Worm (Caenorhabditis elegans) whole organism, late embryonic: Measurements from ENCODE around the gene F20D1.22.

Experiments used
- F13H6.1 ChIP-seq: sonication (generic microtip); optimal IDR thresholded peaks from 2 replicates; lab custom pipeline; 2016; ENCODE audit warnings: missing genetic modification characterization, missing compliant biosample characterization
- K02D7.2 ChIP-seq: sonication (generic microtip); optimal IDR thresholded peaks from 2 replicates; lab custom pipeline; 2017; ENCODE audit warnings: mild to moderate bottlenecking, missing genetic modification characterization, missing compliant biosample characterization
- Y22D7AL.16 ChIP-seq: sonication (generic microtip); optimal IDR thresholded peaks from 2 replicates; lab custom pipeline; 2016; ENCODE audit warnings: missing genetic modification characterization, missing compliant biosample characterization
- ceh-2 ChIP-seq: sonication (generic microtip); optimal IDR thresholded peaks from 2 replicates; lab custom pipeline; 2016; ENCODE audit warnings: missing genotype, missing genetic modification characterization, missing compliant biosample characterization
- ceh-22 ChIP-seq: sonication (generic microtip); optimal IDR thresholded peaks from 2 replicates; lab custom pipeline; 2017; ENCODE audit warnings: missing biosample characterization, missing genetic modification characterization
- ceh-24 ChIP-seq: sonication (generic microtip); optimal IDR thresholded peaks from 2 replicates; lab custom pipeline; 2016; ENCODE audit warnings: mild to moderate bottlenecking, missing genetic modification characterization, missing compliant biosample characterization
- ceh-45 ChIP-seq: fragments of 200-800 bp; sonication (Bioruptor generic); IDR thresholded peaks from 2 replicates; pipeline ENCODE4 v1.3.6; 2022; ENCODE audit warnings: missing genetic modification reagents, missing genetic modification characterization, missing compliant biosample characterization
- ceh-48 ChIP-seq: sonication (generic microtip); optimal IDR thresholded peaks from 2 replicates; lab custom pipeline; 2016; ENCODE audit warnings: missing genetic modification characterization, inconsistent platforms, missing compliant biosample characterization
- ceh-9 ChIP-seq: sonication (generic microtip); optimal IDR thresholded peaks from 2 replicates; lab custom pipeline; 2016; ENCODE audit warnings: mild to moderate bottlenecking, missing genetic modification characterization, inconsistent platforms, missing compliant biosample characterization
- che-1 ChIP-seq: sonication (generic microtip); optimal IDR thresholded peaks from 2 replicates; lab custom pipeline; 2016; ENCODE audit warnings: mild to moderate bottlenecking, missing genetic modification characterization, missing compliant biosample characterization
- dmd-4 ChIP-seq: sonication (generic microtip); optimal IDR thresholded peaks from 2 replicates; lab custom pipeline; 2016; ENCODE audit warnings: borderline replicate concordance, missing genetic modification characterization, missing compliant biosample characterization
- elt-2 ChIP-seq: sonication (generic microtip); optimal IDR thresholded peaks from 2 replicates; lab custom pipeline; 2016; ENCODE audit warnings: missing genetic modification reagents, missing genetic modification characterization, missing compliant biosample characterization
- fkh-10 ChIP-seq: fragments of 150-350 bp; optimal IDR thresholded peaks from 2 replicates; lab custom pipeline; 2014; ENCODE audit warnings: missing biosample characterization, missing genetic modification reagents, missing genetic modification characterization
- fkh-6 ChIP-seq: sonication (generic microtip); optimal IDR thresholded peaks from 2 replicates; lab custom pipeline; 2016; ENCODE audit warnings: missing genetic modification characterization, missing compliant biosample characterization
- hlh-15 ChIP-seq: sonication (generic microtip); optimal IDR thresholded peaks from 2 replicates; lab custom pipeline; 2016; ENCODE audit warnings: missing genetic modification characterization, missing compliant biosample characterization
- lim-6 ChIP-seq: sonication (generic microtip); optimal IDR thresholded peaks from 2 replicates; lab custom pipeline; 2016; ENCODE audit warnings: missing genetic modification characterization, missing compliant biosample characterization
- lin-11 ChIP-seq: fragments of 200-800 bp; sonication (Bioruptor generic); optimal IDR thresholded peaks from 2 replicates; lab custom pipeline; 2018; ENCODE audit warnings: mild to moderate bottlenecking, missing genetic modification characterization, missing compliant biosample characterization
- madf-2 ChIP-seq: sonication (generic microtip); optimal IDR thresholded peaks from 2 replicates; lab custom pipeline; 2017; ENCODE audit warnings: missing genetic modification characterization, missing compliant biosample characterization
- nhr-232 ChIP-seq: sonication (generic microtip); optimal IDR thresholded peaks from 2 replicates; lab custom pipeline; 2016; ENCODE audit warnings: missing genetic modification characterization, missing compliant biosample characterization
- odd-2 ChIP-seq: sonication (generic microtip); optimal IDR thresholded peaks from 2 replicates; lab custom pipeline; 2017; ENCODE audit warnings: antibody characterized with exemption, mild to moderate bottlenecking, missing genetic modification characterization, missing compliant biosample characterization
- pag-3 ChIP-seq: sonication (generic microtip); optimal IDR thresholded peaks from 2 replicates; lab custom pipeline; 2016; ENCODE audit warnings: missing compliant biosample characterization, missing genetic modification characterization, borderline replicate concordance
- pat-9 ChIP-seq: fragments of 200-800 bp; sonication (Bioruptor generic); optimal IDR thresholded peaks from 2 replicates; lab custom pipeline; 2018; ENCODE audit warnings: mild to moderate bottlenecking, missing genetic modification characterization, moderate library complexity, missing compliant biosample characterization
- pax-1 ChIP-seq: fragments of 150-350 bp; optimal IDR thresholded peaks from 2 replicates; lab custom pipeline; 2014; ENCODE audit warnings: missing biosample characterization, missing genetic modification characterization
- pqm-1 ChIP-seq: sonication (generic microtip); optimal IDR thresholded peaks from 2 replicates; lab custom pipeline; 2016; ENCODE audit warnings: missing genetic modification characterization, missing compliant biosample characterization
- rnt-1 ChIP-seq: sonication (generic microtip); optimal IDR thresholded peaks from 2 replicates; lab custom pipeline; 2016; ENCODE audit warnings: missing genetic modification characterization, missing compliant biosample characterization
- sox-4 ChIP-seq: sonication (generic microtip); optimal IDR thresholded peaks from 2 replicates; lab custom pipeline; 2017; ENCODE audit warnings: mild to moderate bottlenecking, missing genetic modification characterization, inconsistent platforms, missing compliant biosample characterization
- syd-9 ChIP-seq: sonication (generic microtip); optimal IDR thresholded peaks from 2 replicates; lab custom pipeline; 2016; ENCODE audit warnings: mild to moderate bottlenecking, missing genetic modification characterization, moderate library complexity, missing compliant biosample characterization
- unc-3 ChIP-seq, 2 experiments: fragments of 200-800 bp in 1 of 2; sonication (Bioruptor generic) in 1 of 2; sonication (generic microtip) in 1 of 2; conservative IDR thresholded peaks in 1 of 2; optimal IDR thresholded peaks in 1 of 2; 2 replicates each; pipeline versions ENCODE4 v1.3.6 to Lab custom; 2016 to 2022; ENCODE audit warnings: missing compliant biosample characterization in 2 of 2, missing genetic modification characterization in 2 of 2, missing genetic modification reagents in 1 of 2
- unc-42 ChIP-seq: sonication (generic microtip); optimal IDR thresholded peaks from 2 replicates; lab custom pipeline; 2016; ENCODE audit warnings: missing genotype, missing genetic modification characterization, missing compliant biosample characterization
- unc-55 ChIP-seq: sonication (generic microtip); optimal IDR thresholded peaks from 2 replicates; lab custom pipeline; 2017; ENCODE audit warnings: missing biosample characterization, missing genetic modification reagents, missing genetic modification characterization
- unc-86 ChIP-seq: sonication (generic microtip); optimal IDR thresholded peaks from 2 replicates; lab custom pipeline; 2016; ENCODE audit warnings: missing genetic modification characterization, missing compliant biosample characterization

The F20D1.22 gene

DNA sequence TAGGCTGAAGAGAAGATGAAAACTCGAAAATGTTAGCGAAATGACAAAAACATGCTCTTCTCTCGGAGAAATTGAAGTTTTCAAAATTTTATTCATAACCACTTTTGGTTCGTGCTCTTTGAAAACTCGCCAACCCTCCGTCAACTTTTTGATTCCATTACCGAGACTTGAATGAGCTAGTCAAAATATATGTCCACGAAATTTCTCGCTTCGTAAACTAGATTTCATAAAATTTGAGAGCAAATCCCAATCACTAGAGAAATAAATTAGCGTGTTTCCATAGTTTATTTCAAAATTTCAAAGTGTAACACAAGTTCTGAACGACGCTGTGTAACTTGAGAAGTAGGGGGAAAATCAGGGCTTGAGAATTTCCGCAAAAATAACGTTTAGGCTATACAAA, 27.1 kb downstream of the F20D1.22 start:
- TF ChIP-seq nhr-232 (tag; lab: Kevin White, UChicago) (no peak), hlh-15 (tag; lab: Kevin White, UChicago) (no peak), K02D7.2 (tag; lab: Kevin White, UChicago) (no peak), unc-42 (tag; lab: Kevin White, UChicago) (peak; percentile 71), sox-4 (tag; lab: Kevin White, UChicago) (no peak), syd-9 (tag; lab: Kevin White, UChicago) (no peak), elt-2 (tag; lab: Kevin White, UChicago) (no peak), Y22D7AL.16 (tag; lab: Kevin White, UChicago) (no peak)
- TF ChIP-seq, all 69 proteins: peak for 1

DNA sequence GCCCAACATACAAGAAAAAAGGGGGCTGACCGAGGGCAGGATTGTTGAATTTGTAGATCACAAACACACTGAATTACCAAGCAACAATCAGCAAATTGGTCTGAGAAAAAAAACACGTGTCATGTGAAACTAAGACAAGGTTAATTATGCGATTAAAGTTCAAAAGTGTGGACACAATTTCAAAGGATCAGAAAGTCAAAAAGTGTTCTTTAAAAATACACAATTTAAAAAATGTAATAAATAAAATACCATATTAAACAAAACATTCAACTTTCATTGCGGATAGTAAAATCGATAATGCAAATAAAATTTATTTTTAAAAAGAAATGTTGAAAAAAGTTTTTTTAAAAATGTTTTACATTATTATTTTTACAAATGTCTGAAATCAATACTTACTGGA, 32.5 kb downstream of the F20D1.22 start, which contains the start of gene cutl-3:
TSS of gene cutl-3 (minus strand) at position 101 of the 400 bp plus-strand sequence.
- TF ChIP-seq fkh-10, result no peak
- TF ChIP-seq F13H6.1 (tag; lab: Kevin White, UChicago), result no peak
- no peak for TF ChIP-seq ceh-22 (tag; lab: Kevin White, UChicago)
- no peak for TF ChIP-seq elt-2 (tag; lab: Kevin White, UChicago)
- TF ChIP-seq ceh-2 (tag; lab: Kevin White, UChicago), result no peak
- TF ChIP-seq pat-9 (tag; lab: Kevin White, UChicago), result no peak
- no peak for TF ChIP-seq unc-55 (GFP tag; lab: Kevin White, UChicago)
- no peak for TF ChIP-seq unc-86 (tag; lab: Kevin White, UChicago)
- TF ChIP-seq pax-1 (tag; lab: Kevin White, UChicago), result no peak
- no peak for TF ChIP-seq dmd-4 (tag; lab: Kevin White, UChicago)
- TF ChIP-seq lin-11 (tag; lab: Kevin White, UChicago), result no peak
- no peak for TF ChIP-seq unc-3 (GFP tag; conservative IDR thresholded peaks at IDR 0.05; lab: Robert Waterston, UW)
- TF ChIP-seq unc-3 (tag; optimal IDR thresholded peaks at IDR 0.05; lab: Kevin White, UChicago), result no peak
- no peak for TF ChIP-seq pag-3 (tag; lab: Kevin White, UChicago)
- TF ChIP-seq pqm-1 (tag; lab: Kevin White, UChicago), result no peak
- TF ChIP-seq fkh-6 (tag; lab: Kevin White, UChicago), result no peak

DNA sequence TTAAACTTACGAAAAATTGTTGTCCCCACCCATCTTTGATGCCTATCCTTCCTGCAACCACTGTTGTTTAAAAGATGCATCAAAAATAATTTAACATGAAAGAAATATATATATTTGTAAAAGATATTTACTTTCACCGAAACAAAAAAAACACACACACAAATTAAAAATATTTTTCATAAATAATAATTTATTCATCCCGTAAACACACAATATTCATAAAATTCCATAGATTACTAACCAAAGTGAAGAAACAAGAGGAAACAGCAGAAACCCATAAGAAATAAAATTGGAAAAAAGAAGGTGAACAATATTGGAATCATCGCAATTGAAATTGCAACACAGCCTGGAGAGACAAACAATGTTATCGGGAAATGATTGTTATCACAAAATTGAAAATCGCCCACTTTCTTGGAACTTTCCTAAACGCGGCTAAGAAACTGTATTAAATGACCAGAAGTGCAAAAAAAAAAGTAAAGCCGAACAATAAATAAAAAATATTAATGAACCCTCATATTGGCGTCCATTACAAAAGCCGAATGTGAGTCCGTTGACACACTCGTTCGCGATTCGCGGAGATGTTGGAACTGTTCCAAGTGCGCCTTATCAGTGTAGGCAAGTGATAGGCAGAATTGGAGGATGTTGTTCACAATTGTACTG, 37.4 kb downstream of the F20D1.22 start, which contains the start of gene slc-25A18.1:
TSS of gene slc-25A18.1 (minus strand) at position 51 of the 660 bp plus-strand sequence.
- TF ChIP-seq pat-9 (tag; lab: Kevin White, UChicago) (no peak), elt-2 (tag; lab: Kevin White, UChicago) (peak; percentile 72)

DNA sequence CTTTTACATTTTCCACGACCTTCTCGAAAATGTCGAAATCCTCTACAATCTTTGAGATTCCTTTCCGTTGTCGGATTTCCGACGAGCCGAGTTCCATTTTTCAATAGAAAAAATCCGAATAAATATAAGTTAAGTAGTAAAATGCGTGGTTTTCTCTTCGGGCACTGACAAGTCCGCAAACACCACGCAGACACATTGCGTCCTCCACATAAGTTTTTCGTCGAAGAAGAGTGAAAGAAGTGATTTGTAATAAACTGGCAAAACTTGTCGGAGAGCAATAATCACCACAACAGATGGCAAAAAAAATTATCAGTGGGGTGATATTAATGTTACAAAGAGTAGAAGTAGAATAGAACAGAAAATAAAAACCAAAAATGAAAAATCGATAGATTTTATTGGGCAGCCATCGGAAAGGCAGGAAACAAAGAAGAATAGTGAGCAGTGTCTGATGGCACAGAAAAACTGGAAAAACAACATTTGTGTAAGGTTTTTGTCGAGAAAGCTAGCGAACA, 40.3 kb downstream of the F20D1.22 start, which contains the start of gene ergi-2:
TSS of gene ergi-2 (minus strand) at position 462 of the 512 bp plus-strand sequence.
- TF ChIP-seq lim-6 (tag; lab: Kevin White, UChicago) (no peak), ceh-9 (tag; lab: Kevin White, UChicago) (no peak)

DNA sequence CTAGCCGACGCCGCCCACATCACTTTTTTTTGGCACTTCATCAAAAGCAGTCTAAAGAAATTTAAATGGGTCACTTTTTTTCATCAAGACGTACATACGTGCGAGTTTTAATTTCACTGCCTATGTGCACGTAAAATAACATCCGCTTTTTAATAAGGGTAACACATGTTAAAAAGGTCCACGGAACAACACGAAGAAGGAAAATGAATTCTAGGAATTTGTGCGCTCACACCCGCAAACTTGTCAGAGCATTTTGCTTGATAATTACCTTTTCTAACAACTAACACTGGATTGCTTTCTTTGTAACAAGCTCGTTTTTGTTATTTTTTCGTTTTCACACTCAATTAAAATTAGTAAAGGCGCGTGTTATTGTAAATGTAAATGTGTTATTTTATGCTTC, 42.1 kb downstream of the F20D1.22 start:
- TF ChIP-seq rnt-1, result no peak
- TF ChIP-seq ceh-45 (GFP tag; lab: Robert Waterston, UW), result no peak
- no peak for TF ChIP-seq ceh-2 (tag; lab: Kevin White, UChicago)
- TF ChIP-seq odd-2 (tag; lab: Kevin White, UChicago), result no peak
- TF ChIP-seq che-1 (tag; lab: Kevin White, UChicago), result no peak
- TF ChIP-seq madf-2 (tag; lab: Kevin White, UChicago), result no peak
- no peak for TF ChIP-seq lin-11 (tag; lab: Kevin White, UChicago)
- TF ChIP-seq nhr-232 (tag; lab: Kevin White, UChicago), result no peak
- no peak for TF ChIP-seq ceh-24
- TF ChIP-seq ceh-48 (tag; lab: Kevin White, UChicago), result no peak
- no peak for TF ChIP-seq elt-2 (tag; lab: Kevin White, UChicago)
- no peak for TF ChIP-seq lim-6 (tag; lab: Kevin White, UChicago)
- no peak for TF ChIP-seq pax-1 (tag; lab: Kevin White, UChicago)
